Worm (Caenorhabditis elegans) whole organism, young adult: ENCODE measurements around the gene R151.8.
"Not testable (repeated sequence)": the region's sequence is repeated elsewhere in the genome, so short reads cannot be mapped to it uniquely, and the experiment has no call there.

Source experiments
- ceh-58 ChIP-seq: fragments of 200-800 bp; sonication (Bioruptor generic); IDR thresholded peaks from 2 replicates; pipeline ENCODE4 v1.3.6; 2022; ENCODE audit warnings: missing genetic modification characterization, missing compliant biosample characterization
- egrh-3 ChIP-seq: fragments of 200-800 bp; sonication (Bioruptor generic); IDR thresholded peaks from 2 replicates; pipeline ENCODE4 v1.3.6; 2022; ENCODE audit warnings: missing genetic modification reagents, missing genetic modification characterization, missing compliant biosample characterization
- hmg-1.2 ChIP-seq: fragments of 200-800 bp; sonication (Bioruptor generic); IDR thresholded peaks from 2 replicates; pipeline ENCODE4 v1.3.6; 2022; ENCODE audit warnings: missing genetic modification reagents, missing genetic modification characterization, missing compliant biosample characterization
- somi-1 ChIP-seq: fragments of 200-800 bp; sonication (Bioruptor generic); optimal IDR thresholded peaks from 2 replicates; lab custom pipeline; 2018; ENCODE audit warnings: mild to moderate bottlenecking, missing genetic modification characterization, missing compliant biosample characterization

ce11 chrIII:7237877-7238276, 8.3 kb upstream of the R151.8 start:
- not testable (repeated sequence) for TF ChIP-seq ceh-58 (GFP tag; lab: Robert Waterston, UW); somi-1 (GFP tag; lab: Kevin White, UChicago)
- TF ChIP-seq hmg-1.2 (0 out of 2 replicates have a peak, but pooled peaks have one; percentile 12), egrh-3 (GFP tag; lab: Robert Waterston, UW) (0 out of 2 replicates have a peak, but pooled peaks have one; percentile 8)
